Worm (Caenorhabditis elegans): ENCODE data around the gene srr-1.

srr-1 gene

ce11 chrV:13026631-13027299 lies 26.8 kb downstream of the srr-1 start:
- peak; percentile 20 for TF ChIP-seq lin-14 (GFP tag; optimal IDR thresholded peaks at IDR 0.05)
- TF ChIP-seq lir-3 (tag; optimal IDR thresholded peaks at IDR 0.05; ENCODE audit: poor library complexity) = no peak
- TF ChIP-seq lin-35 (GFP tag; optimal IDR thresholded peaks at IDR 0.05) = peak in 1 of 2 experiments; percentile 20
- peak; percentile 10 for TF ChIP-seq nhr-85 (tag)

ce11 chrV:13025283-13025682 lies 28.3 kb downstream of the srr-1 start:
- no peak for TF ChIP-seq xbp-1 (tag; optimal IDR thresholded peaks at IDR 0.05)
- no peak for TF ChIP-seq sox-4 (tag; optimal IDR thresholded peaks at IDR 0.05)
- TF ChIP-seq lin-35 (GFP tag; optimal IDR thresholded peaks at IDR 0.05) = no peak
- no peak for TF ChIP-seq rnt-1 (tag; optimal IDR thresholded peaks at IDR 0.05)
- no peak for TF ChIP-seq sup-37 (GFP tag; optimal IDR thresholded peaks at IDR 0.05)
- TF ChIP-seq nhr-12 (tag; optimal IDR thresholded peaks at IDR 0.05) = no peak
- no peak for TF ChIP-seq nhr-71 (tag; optimal IDR thresholded peaks at IDR 0.05)
- TF ChIP-seq hlh-17 (GFP tag; optimal IDR thresholded peaks at IDR 0.05; ENCODE audit: borderline replicate concordance) = no peak
- TF ChIP-seq nhr-20 (tag; optimal IDR thresholded peaks at IDR 0.05) = no peak
- no peak for TF ChIP-seq egl-13 (tag; optimal IDR thresholded peaks at IDR 0.05)
- no peak for TF ChIP-seq elt-2 (tag; optimal IDR thresholded peaks at IDR 0.05)
- TF ChIP-seq lsy-2 (tag; optimal IDR thresholded peaks at IDR 0.05) = no peak
- TF ChIP-seq jun-1 (tag; optimal IDR thresholded peaks at IDR 0.05) = no peak
- no peak for TF ChIP-seq zag-1 (tag; optimal IDR thresholded peaks at IDR 0.05)
- TF ChIP-seq nhr-77 (tag; optimal IDR thresholded peaks at IDR 0.05) = no peak

ce11 chrV:13024499-13024898 lies 29.0 kb downstream of the srr-1 start:
- TF ChIP-seq alr-1 (tag; optimal IDR thresholded peaks at IDR 0.05; ENCODE audit: borderline replicate concordance) (no peak), unc-30 (tag; optimal IDR thresholded peaks at IDR 0.05) (no peak), sptf-1 (tag; optimal IDR thresholded peaks at IDR 0.05) (no peak), lin-14 (GFP tag; optimal IDR thresholded peaks at IDR 0.05) (peak; percentile 33), efl-1 (optimal IDR thresholded peaks at IDR 0.05) (no peak), efl-1 (GFP tag; optimal IDR thresholded peaks at IDR 0.05 in 1 of 2) (no peak)

ce11 chrV:13022265-13022664 lies 31.3 kb downstream of the srr-1 start:
- TF ChIP-seq lin-14 (GFP tag; optimal IDR thresholded peaks at IDR 0.05) = peak; percentile 9
- TF ChIP-seq hlh-4 (tag; optimal IDR thresholded peaks at IDR 0.05) = no peak

- TF ChIP-seq tbx-2 (tag; optimal IDR thresholded peaks at IDR 0.05) = peak; percentile 6
- no peak for TF ChIP-seq zip-4 (GFP tag; optimal IDR thresholded peaks at IDR 0.05)
Measured at ce11 chrV:13021540-13021939, 32.0 kb downstream of the srr-1 start.

- TF ChIP-seq lin-15B (tag; optimal IDR thresholded peaks at IDR 0.05) (no peak), nhr-19 (GFP tag; conservative IDR thresholded peaks at IDR 0.05) (no peak), unc-62 (GFP tag; optimal IDR thresholded peaks at IDR 0.05) (no peak), mdl-1 (tag; optimal IDR thresholded peaks at IDR 0.05) (no peak), aha-1 (tag; optimal IDR thresholded peaks at IDR 0.05) (no peak), C34B4.2 (tag; optimal IDR thresholded peaks at IDR 0.05) (no peak), mab-9 (GFP tag; IDR thresholded peaks at IDR 0.05) (no peak), irx-1 (tag; optimal IDR thresholded peaks at IDR 0.05) (no peak), unc-130 (tag; optimal IDR thresholded peaks at IDR 0.05) (no peak), zag-1 (tag; optimal IDR thresholded peaks at IDR 0.05) (no peak), nhr-12 (tag; optimal IDR thresholded peaks at IDR 0.05) (no peak), nhr-20 (tag; optimal IDR thresholded peaks at IDR 0.05) (no peak), nhr-84 (tag; optimal IDR thresholded peaks at IDR 0.05) (no peak), aly-2 (tag; optimal IDR thresholded peaks at IDR 0.05) (no peak), ceh-90 (tag; optimal IDR thresholded peaks at IDR 0.05) (no peak), ets-5 (GFP tag; IDR thresholded peaks at IDR 0.05) (no peak), ceh-88 (GFP tag; IDR thresholded peaks at IDR 0.05) (no peak), ces-1 (GFP tag; optimal IDR thresholded peaks at IDR 0.05) (no peak), mep-1 (tag; optimal IDR thresholded peaks at IDR 0.05) (no peak)
Measured at ce11 chrV:13020638-13021037, 32.9 kb downstream of the srr-1 start.
